Worm (Caenorhabditis elegans) whole organism, young adult: ENCODE measurements around the gene C47E12.3.
A peak's percentile ranks its signal among the peaks of the same experiment; 100 is the strongest.

Experiments
- B0336.3 ChIP-seq: fragments of 200-800 bp; sonication (Bioruptor generic); IDR thresholded peaks from 2 replicates; pipeline ENCODE4 v1.3.6; 2022; ENCODE audit warnings: missing genetic modification characterization, missing compliant biosample characterization
- C06A6.2 ChIP-seq: fragments of 200-800 bp; sonication (Bioruptor generic); conservative IDR thresholded peaks from 2 replicates; pipeline ENCODE4 v1.3.6; 2022; ENCODE audit warnings: missing genetic modification characterization, missing compliant biosample characterization
- F10E7.11 ChIP-seq: sonication (generic microtip); optimal IDR thresholded peaks from 2 replicates; lab custom pipeline; 2017; ENCODE audit warnings: mild to moderate bottlenecking, missing genetic modification characterization, moderate library complexity, missing compliant biosample characterization
- F33H1.4 ChIP-seq: fragments of 200-800 bp; sonication (Bioruptor generic); IDR thresholded peaks from 2 replicates; pipeline ENCODE4 v1.3.6; 2022; ENCODE audit warnings: missing genetic modification reagents, missing genetic modification characterization, missing compliant biosample characterization
- F37B4.10 ChIP-seq: fragments of 200-800 bp; sonication (Bioruptor generic); IDR thresholded peaks from 2 replicates; pipeline ENCODE4 v1.3.6; 2022; ENCODE audit warnings: missing genetic modification characterization, missing compliant biosample characterization
- F55B11.4 ChIP-seq: sonication (generic microtip); optimal IDR thresholded peaks from 2 replicates; lab custom pipeline; 2016; ENCODE audit warnings: missing compliant biosample characterization, missing genetic modification characterization, borderline replicate concordance; ENCODE audit not compliant: insufficient read depth
- F57A8.1 ChIP-seq: fragments of 200-800 bp; sonication (Bioruptor generic); optimal IDR thresholded peaks from 2 replicates; lab custom pipeline; 2018; ENCODE audit warnings: mild to moderate bottlenecking, missing genetic modification characterization, moderate library complexity, missing compliant biosample characterization
- K12H6.12 ChIP-seq: fragments of 200-800 bp; sonication (Bioruptor generic); optimal IDR thresholded peaks from 2 replicates; lab custom pipeline; 2018; ENCODE audit warnings: mild to moderate bottlenecking, missing genetic modification characterization, missing compliant biosample characterization
- Y53G8AR.9 ChIP-seq: fragments of 200-800 bp; sonication (Bioruptor generic); conservative IDR thresholded peaks from 2 replicates; pipeline ENCODE4 v1.3.6; 2022; ENCODE audit warnings: missing genetic modification reagents, missing genetic modification characterization, missing compliant biosample characterization
- Y56A3A.18 ChIP-seq: fragments of 200-800 bp; sonication (Bioruptor generic); IDR thresholded peaks from 2 replicates; pipeline ENCODE4 v1.3.6; 2022; ENCODE audit warnings: missing genetic modification reagents, missing genetic modification characterization, missing compliant biosample characterization
- ZK185.1 ChIP-seq: sonication (generic microtip); optimal IDR thresholded peaks from 2 replicates; lab custom pipeline; 2016; ENCODE audit warnings: mild to moderate bottlenecking, missing genetic modification characterization, missing compliant biosample characterization; ENCODE audit not compliant: poor library complexity, severe bottlenecking
- akir-1 ChIP-seq: fragments of 200-800 bp; sonication (Bioruptor generic); optimal IDR thresholded peaks from 2 replicates; lab custom pipeline; 2018; ENCODE audit warnings: mild to moderate bottlenecking, missing genetic modification characterization, moderate library complexity, missing compliant biosample characterization
- ama-1 ChIP-seq, 3 experiments: fragments of 150-350 bp in 1 of 3; sonication (generic microtip) in 2 of 3; optimal IDR thresholded peaks; 2 replicates each; lab custom pipeline; 2014 to 2018; ENCODE audit warnings: missing biosample characterization in 2 of 3, missing genetic modification characterization in 2 of 3, missing genetic modification reagents in 2 of 3
- aptf-2 ChIP-seq: fragments of 200-800 bp; sonication (Bioruptor generic); conservative IDR thresholded peaks from 2 replicates; pipeline ENCODE4 v1.3.6; 2022; ENCODE audit warnings: missing genetic modification reagents, missing genetic modification characterization, missing compliant biosample characterization
- athp-1 ChIP-seq: sonication (generic microtip); optimal IDR thresholded peaks from 2 replicates; lab custom pipeline; 2017; ENCODE audit warnings: mild to moderate bottlenecking, missing genetic modification characterization, missing compliant biosample characterization
- attf-6 ChIP-seq: fragments of 200-800 bp; sonication (Bioruptor generic); IDR thresholded peaks from 2 replicates; pipeline ENCODE4 v1.3.6; 2022; ENCODE audit warnings: missing genetic modification reagents, missing genetic modification characterization, missing compliant biosample characterization
- ccch-3 ChIP-seq: fragments of 200-800 bp; sonication (Bioruptor generic); optimal IDR thresholded peaks from 2 replicates; lab custom pipeline; 2018; ENCODE audit warnings: mild to moderate bottlenecking, missing genetic modification characterization, missing compliant biosample characterization
- ceh-79 ChIP-seq: sonication (generic microtip); optimal IDR thresholded peaks from 2 replicates; lab custom pipeline; 2017; ENCODE audit warnings: mild to moderate bottlenecking, missing genetic modification characterization, missing compliant biosample characterization
- ceh-91 ChIP-seq: fragments of 200-800 bp; sonication (Bioruptor generic); IDR thresholded peaks from 2 replicates; pipeline ENCODE4 v1.3.6; 2022; ENCODE audit warnings: missing genetic modification reagents, missing genetic modification characterization, missing compliant biosample characterization
- chd-7 ChIP-seq: sonication (generic microtip); optimal IDR thresholded peaks from 2 replicates; lab custom pipeline; 2016; ENCODE audit warnings: mild to moderate bottlenecking, missing genetic modification characterization, moderate library complexity, missing compliant biosample characterization
- dpff-1 ChIP-seq: sonication (generic microtip); optimal IDR thresholded peaks from 2 replicates; lab custom pipeline; 2017; ENCODE audit warnings: mild to moderate bottlenecking, missing genetic modification characterization, missing compliant biosample characterization
- dpl-1 ChIP-seq: fragments of 150-350 bp; optimal IDR thresholded peaks from 2 replicates; lab custom pipeline; 2014; ENCODE audit warnings: missing biosample characterization, missing genetic modification reagents, missing genetic modification characterization
- egl-44 ChIP-seq: fragments of 200-800 bp; sonication (Bioruptor generic); IDR thresholded peaks from 2 replicates; pipeline ENCODE4 v1.3.6; 2022; ENCODE audit warnings: missing genetic modification reagents, missing genetic modification characterization, missing compliant biosample characterization
- ets-4 ChIP-seq: fragments of 200-800 bp; sonication (Bioruptor generic); optimal IDR thresholded peaks from 2 replicates; lab custom pipeline; 2018; ENCODE audit warnings: mild to moderate bottlenecking, missing genetic modification characterization, missing compliant biosample characterization
- lag-1 ChIP-seq: fragments of 200-800 bp; sonication (Bioruptor generic); IDR thresholded peaks from 2 replicates; pipeline ENCODE4 v1.3.6; 2022; ENCODE audit warnings: missing genetic modification reagents, missing genetic modification characterization, missing compliant biosample characterization
- lin-35 ChIP-seq, 3 experiments: fragments of 150-350 bp in 2 of 3; sonication (generic microtip) in 1 of 3; optimal IDR thresholded peaks; 2 replicates each; lab custom pipeline; 2014 to 2018; ENCODE audit warnings: missing biosample characterization in 3 of 3, missing genetic modification characterization in 3 of 3, missing genetic modification reagents in 3 of 3
- lin-54 ChIP-seq: fragments of 200-800 bp; sonication (Bioruptor generic); optimal IDR thresholded peaks from 2 replicates; lab custom pipeline; 2018; ENCODE audit warnings: mild to moderate bottlenecking, missing genetic modification characterization, missing compliant biosample characterization
- lir-1 ChIP-seq: fragments of 200-800 bp; sonication (Bioruptor generic); conservative IDR thresholded peaks from 2 replicates; pipeline ENCODE4 v1.3.6; 2022; ENCODE audit warnings: missing genetic modification reagents, missing genetic modification characterization, missing compliant biosample characterization
- madf-10 ChIP-seq: sonication (generic microtip); optimal IDR thresholded peaks from 2 replicates; lab custom pipeline; 2016; ENCODE audit warnings: mild to moderate bottlenecking, missing genetic modification characterization, missing compliant biosample characterization
- madf-3 ChIP-seq: fragments of 200-800 bp; sonication (Bioruptor generic); IDR thresholded peaks from 2 replicates; pipeline ENCODE4 v1.3.6; 2022; ENCODE audit warnings: missing genetic modification reagents, missing genetic modification characterization, missing compliant biosample characterization
- madf-6 ChIP-seq: fragments of 200-800 bp; sonication (Bioruptor generic); IDR thresholded peaks from 2 replicates; pipeline ENCODE4 v1.3.6; 2022; ENCODE audit warnings: missing genetic modification reagents, missing genetic modification characterization, missing compliant biosample characterization
- mel-28 ChIP-seq: sonication (generic microtip); optimal IDR thresholded peaks from 2 replicates; lab custom pipeline; 2016; ENCODE audit warnings: borderline replicate concordance, mild to moderate bottlenecking, missing genetic modification characterization, missing compliant biosample characterization
- mes-4 ChIP-seq: sonication (generic microtip); optimal IDR thresholded peaks from 2 replicates; lab custom pipeline; 2016; ENCODE audit warnings: missing genotype, missing genetic modification characterization, missing compliant biosample characterization
- nfya-2 ChIP-seq: fragments of 200-800 bp; sonication (Bioruptor generic); IDR thresholded peaks from 2 replicates; pipeline ENCODE4 v1.3.6; 2022; ENCODE audit warnings: missing genetic modification reagents, missing genetic modification characterization, missing compliant biosample characterization
- nhr-179 ChIP-seq: sonication (generic microtip); optimal IDR thresholded peaks from 2 replicates; lab custom pipeline; 2016; ENCODE audit warnings: mild to moderate bottlenecking, missing genetic modification characterization, missing compliant biosample characterization
- rec-8 ChIP-seq, 2 experiments: sonication (generic microtip); optimal IDR thresholded peaks; 2 replicates each; lab custom pipeline; 2016; ENCODE audit warnings: mild to moderate bottlenecking in 2 of 2, missing genetic modification characterization in 2 of 2, missing genetic modification reagents in 2 of 2, missing genotype in 2 of 2, missing biosample characterization in 1 of 2, missing compliant biosample characterization in 1 of 2, moderate library complexity in 1 of 2
- rpc-1 ChIP-seq, 2 experiments: fragments of 150-350 bp in 1 of 2; sonication (generic microtip) in 1 of 2; optimal IDR thresholded peaks; 2 replicates each; lab custom pipeline; 2014 to 2018; ENCODE audit warnings: missing biosample characterization in 1 of 2, missing genetic modification characterization in 1 of 2, missing genetic modification reagents in 1 of 2, missing genotype in 1 of 2
- snpc-1.3 ChIP-seq: sonication (generic microtip); optimal IDR thresholded peaks from 2 replicates; lab custom pipeline; 2017; ENCODE audit warnings: missing genetic modification characterization, mild to moderate bottlenecking, missing compliant biosample characterization, antibody characterized with exemption, moderate library complexity, missing genotype, missing genetic modification reagents; ENCODE audit not compliant: insufficient read depth
- snpc-3.4 ChIP-seq: sonication (generic microtip); optimal IDR thresholded peaks from 2 replicates; lab custom pipeline; 2017; ENCODE audit warnings: missing genetic modification characterization, mild to moderate bottlenecking, missing compliant biosample characterization, antibody characterized with exemption, moderate library complexity, missing genotype, missing genetic modification reagents
- sptf-2 ChIP-seq: fragments of 200-800 bp; sonication (Bioruptor generic); optimal IDR thresholded peaks from 2 replicates; lab custom pipeline; 2018; ENCODE audit warnings: mild to moderate bottlenecking, missing genetic modification characterization, missing compliant biosample characterization
- tbp1 ChIP-seq: fragments of 200-800 bp; sonication (Bioruptor generic); optimal IDR thresholded peaks from 2 replicates; lab custom pipeline; 2018; ENCODE audit warnings: mild to moderate bottlenecking, missing genetic modification characterization, missing compliant biosample characterization
- unc-62 ChIP-seq: fragments of 150-350 bp; optimal IDR thresholded peaks from 2 replicates; lab custom pipeline; 2014; ENCODE audit warnings: missing biosample characterization, missing genetic modification reagents, missing genetic modification characterization
- xnd-1 ChIP-seq: sonication (generic microtip); optimal IDR thresholded peaks from 2 replicates; lab custom pipeline; 2016; ENCODE audit warnings: missing genotype, missing genetic modification reagents, missing genetic modification characterization, missing compliant biosample characterization
- zfh-2 ChIP-seq: fragments of 200-800 bp; sonication (Bioruptor generic); conservative IDR thresholded peaks from 2 replicates; pipeline ENCODE4 v1.3.6; 2022; ENCODE audit warnings: missing genetic modification reagents, missing genetic modification characterization, missing compliant biosample characterization
- zim-3 ChIP-seq: sonication (generic microtip); optimal IDR thresholded peaks from 2 replicates; lab custom pipeline; 2017; ENCODE audit warnings: mild to moderate bottlenecking, missing genetic modification characterization, moderate library complexity, missing compliant biosample characterization
- ztf-26 ChIP-seq: sonication (generic microtip); optimal IDR thresholded peaks from 2 replicates; lab custom pipeline; 2017; ENCODE audit warnings: missing genetic modification characterization, missing compliant biosample characterization
- ztf-6 ChIP-seq: fragments of 200-800 bp; sonication (Bioruptor generic); IDR thresholded peaks from 2 replicates; pipeline ENCODE4 v1.3.6; 2022; ENCODE audit warnings: missing genetic modification reagents, missing genetic modification characterization, missing compliant biosample characterization

Gene C47E12.3

DNA sequence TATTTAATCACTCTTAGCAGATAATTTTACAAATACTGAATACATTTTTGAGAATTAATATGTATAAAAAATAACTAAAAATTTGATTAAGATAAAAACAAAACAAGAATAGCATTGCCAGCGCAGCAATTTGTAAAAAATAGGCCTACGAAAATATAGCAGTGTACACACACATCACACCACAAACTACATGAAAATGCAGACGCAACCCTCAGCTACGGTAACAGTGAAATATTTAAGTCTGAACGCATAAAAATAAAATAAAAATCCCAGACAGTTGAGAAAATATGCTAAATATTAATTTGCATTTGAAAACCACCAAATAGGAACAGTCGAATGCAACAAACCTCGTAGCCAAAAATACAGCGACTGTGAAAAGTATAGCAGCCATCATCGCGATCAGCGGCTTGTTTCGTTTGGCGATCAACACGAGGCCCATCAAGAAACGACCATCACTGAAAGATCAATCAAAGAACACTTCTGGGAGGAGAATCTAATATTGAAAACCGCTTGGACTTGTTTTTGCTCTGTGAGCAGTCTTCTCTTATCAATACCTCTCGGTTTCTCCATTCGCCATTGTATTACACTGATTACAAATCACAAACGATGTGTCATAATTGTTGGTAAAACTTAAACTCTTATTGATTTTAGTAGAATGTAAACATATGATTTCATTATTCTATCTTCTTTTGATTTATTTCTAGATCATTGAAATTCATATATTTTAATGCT is 3.0 kb downstream of the C47E12.3 start, which contains the start of gene pyp-1 (continued):
- no peak for TF ChIP-seq mel-28 (tag; lab: Kevin White, UChicago)
- no peak for TF ChIP-seq Y56A3A.18
- no peak for TF ChIP-seq athp-1 (tag; lab: Kevin White, UChicago)
- TF ChIP-seq sptf-2 (GFP tag; lab: Kevin White, UChicago) = no peak
- TF ChIP-seq unc-62 (GFP tag; lab: Kevin White, UChicago) = no peak
- TF ChIP-seq ztf-6 (GFP tag; lab: Robert Waterston, UW) = no peak
- no peak for TF ChIP-seq chd-7 (tag; lab: Kevin White, UChicago)
- TF ChIP-seq rpc-1 (optimal IDR thresholded peaks at IDR 0.05; lab: Kevin White, UChicago) = no peak
- no peak for TF ChIP-seq rpc-1 (tag; optimal IDR thresholded peaks at IDR 0.05; lab: Kevin White, UChicago)
- TF ChIP-seq dpff-1 (tag; lab: Kevin White, UChicago) = no peak
- no peak for TF ChIP-seq attf-6 (GFP tag; lab: Robert Waterston, UW)
- TF ChIP-seq F10E7.11 = no peak
- no peak for TF ChIP-seq ceh-79 (tag; lab: Kevin White, UChicago)
- no peak for TF ChIP-seq Y53G8AR.9 (GFP tag; lab: Robert Waterston, UW)
- TF ChIP-seq ztf-26 (tag; lab: Kevin White, UChicago) = no peak
- no peak for TF ChIP-seq zfh-2 (GFP tag; lab: Robert Waterston, UW)
- peak; percentile 50; the same call in 1 of the 2 replicates for TF ChIP-seq ceh-91 (GFP tag; lab: Robert Waterston, UW)
- TF ChIP-seq madf-10 (tag; lab: Kevin White, UChicago) = no peak
- TF ChIP-seq snpc-3.4 (tag; lab: Kevin White, UChicago) = no peak
- no peak for TF ChIP-seq snpc-1.3
- TF ChIP-seq ama-1 (optimal IDR thresholded peaks at IDR 0.05; lab: Kevin White, UChicago) = no peak
- no peak for TF ChIP-seq ama-1 (GFP tag; optimal IDR thresholded peaks at IDR 0.05; lab: Kevin White, UChicago)
- no peak for TF ChIP-seq tbp1 (GFP tag; lab: Kevin White, UChicago)
- TF ChIP-seq xnd-1 (tag; lab: Kevin White, UChicago) = peak; percentile 85
- no peak for TF ChIP-seq F55B11.4 (tag; lab: Kevin White, UChicago)
- TF ChIP-seq F33H1.4 (GFP tag; lab: Robert Waterston, UW) = peak; percentile 46; the same call in 1 of the 2 replicates
- peak; percentile 98 for TF ChIP-seq madf-6 (GFP tag; lab: Robert Waterston, UW)
- no peak for TF ChIP-seq F57A8.1 (GFP tag; lab: Kevin White, UChicago)
- TF ChIP-seq nhr-179 (tag; lab: Kevin White, UChicago) = no peak
- no peak for TF ChIP-seq akir-1 (GFP tag; lab: Kevin White, UChicago)
- TF ChIP-seq lin-35 (GFP tag; optimal IDR thresholded peaks at IDR 0.05; lab: Kevin White, UChicago) = peak in 1 of 3 experiments; percentile 31
- no peak for TF ChIP-seq B0336.3 (GFP tag; lab: Robert Waterston, UW)
- no peak for TF ChIP-seq nfya-2 (GFP tag; lab: Robert Waterston, UW)
- TF ChIP-seq lin-54 (GFP tag; lab: Kevin White, UChicago) = no peak
- no peak for TF ChIP-seq rec-8 (tag; optimal IDR thresholded peaks at IDR 0.05; lab: Kevin White, UChicago)
- no peak for TF ChIP-seq ets-4 (GFP tag; lab: Kevin White, UChicago)
- no peak for TF ChIP-seq egl-44 (GFP tag; lab: Robert Waterston, UW)
- no peak for TF ChIP-seq lag-1 (GFP tag; lab: Robert Waterston, UW)
- TF ChIP-seq ccch-3 (GFP tag; lab: Kevin White, UChicago) = no peak
- peak; percentile 7 for TF ChIP-seq K12H6.12 (tag; lab: Kevin White, UChicago)
- no peak for TF ChIP-seq ZK185.1
- no peak for TF ChIP-seq lir-1
- no peak for TF ChIP-seq madf-3 (GFP tag; lab: Robert Waterston, UW)
- TF ChIP-seq zim-3 (tag; lab: Kevin White, UChicago) = no peak
- no peak for TF ChIP-seq C06A6.2 (GFP tag; lab: Robert Waterston, UW)
- TF ChIP-seq F37B4.10 (GFP tag; lab: Robert Waterston, UW) = no peak
- TF ChIP-seq dpl-1 (GFP tag; lab: Kevin White, UChicago) = peak; percentile 23
- TF ChIP-seq mes-4 (tag; lab: Kevin White, UChicago) = no peak
- no peak for TF ChIP-seq aptf-2
